Worm (Caenorhabditis elegans) whole organism, L4/young adult: ENCODE measurements around the gene T20D3.14.

Experiments used
- W03F9.2 ChIP-seq: fragments of 150-350 bp; optimal IDR thresholded peaks from 2 replicates; lab custom pipeline; 2014; ENCODE audit warnings: missing biosample characterization, missing genetic modification characterization
- dao-5 ChIP-seq: sonication (generic microtip); optimal IDR thresholded peaks from 2 replicates; lab custom pipeline; 2016; ENCODE audit warnings: missing genotype, missing genetic modification characterization, moderate library complexity, missing compliant biosample characterization
- him-1 ChIP-seq: sonication (generic microtip); optimal IDR thresholded peaks from 2 replicates; lab custom pipeline; 2016; ENCODE audit warnings: missing genotype, missing genetic modification reagents, missing genetic modification characterization, missing compliant biosample characterization

ce11 chrIV:9333007-9333406 is 2.7 kb downstream of the T20D3.14 start:
- no peak for TF ChIP-seq dao-5 (tag; lab: Kevin White, UChicago)
- TF ChIP-seq him-1 (tag; lab: Kevin White, UChicago) = no peak
- TF ChIP-seq W03F9.2 = no peak
